Fruit fly (Drosophila melanogaster) whole organism: ENCODE results near the gene Pez.

ENCODE experiments used
- CG8478 ChIP-seq: fragments of >200 bp; optimal IDR thresholded peaks from 2 replicates; lab custom pipeline; 2018; ENCODE audit warnings: inconsistent platforms
- pan ChIP-seq: fragments of >200 bp; optimal IDR thresholded peaks from 2 replicates; lab custom pipeline; 2017
- usp ChIP-seq: fragments of >200 bp; optimal IDR thresholded peaks from 2 replicates; lab custom pipeline; 2017; ENCODE audit warnings: missing biosample characterization, missing genetic modification characterization, mixed read lengths

dm6 chr2L:6309879-6310278 lies 28.6 kb downstream of the Pez start:
- no peak for TF ChIP-seq usp
- no peak for TF ChIP-seq CG8478 (lab: Kevin White, UChicago)
- no peak for TF ChIP-seq pan
